Worm (Caenorhabditis elegans) whole organism, L2 larva: ENCODE measurements around the gene rgs-10.

ENCODE experiments used
- ZK546.5 ChIP-seq: sonication (generic microtip); optimal IDR thresholded peaks from 2 replicates; lab custom pipeline; 2017; ENCODE audit warnings: missing biosample characterization, missing genetic modification characterization
- ceh-16 ChIP-seq: fragments of 150-350 bp; optimal IDR thresholded peaks from 2 replicates; lab custom pipeline; 2014; ENCODE audit warnings: missing biosample characterization, missing genetic modification characterization
- lin-11 ChIP-seq: fragments of 150-350 bp; sonication (generic microtip); optimal IDR thresholded peaks from 2 replicates; lab custom pipeline; 2014; ENCODE audit warnings: missing biosample characterization, missing genetic modification characterization, inconsistent platforms, mixed read lengths
- lsy-2 ChIP-seq, 2 experiments: fragments of 150-350 bp in 1 of 2; sonication (generic microtip) in 1 of 2; optimal IDR thresholded peaks; 2 replicates each; lab custom pipeline; 2014 to 2017; ENCODE audit warnings: missing biosample characterization in 2 of 2, missing genetic modification characterization in 2 of 2
- nhr-237 ChIP-seq: fragments of 150-350 bp; optimal IDR thresholded peaks from 2 replicates; lab custom pipeline; 2014; ENCODE audit warnings: missing biosample characterization, missing genetic modification characterization
- nhr-77 ChIP-seq: fragments of 150-350 bp; optimal IDR thresholded peaks from 2 replicates; lab custom pipeline; 2014; ENCODE audit warnings: missing biosample characterization, missing genetic modification characterization
- skn-1 ChIP-seq: sonication (generic microtip); optimal IDR thresholded peaks from 2 replicates; lab custom pipeline; 2017; ENCODE audit warnings: missing biosample characterization, missing genetic modification characterization

ce11 chrX:14946217-14946463, 16.4 kb upstream of the rgs-10 start, which contains the start of gene mrp-5:
- no peak for TF ChIP-seq ZK546.5 (tag; lab: Kevin White, UChicago)
- no peak for TF ChIP-seq nhr-237 (tag; lab: Kevin White, UChicago)
- no peak for TF ChIP-seq skn-1
- no peak for TF ChIP-seq lin-11
- no peak for TF ChIP-seq ceh-16 (tag; lab: Kevin White, UChicago)
- no peak for TF ChIP-seq nhr-77 (tag; lab: Kevin White, UChicago)
- TF ChIP-seq lsy-2 (tag; optimal IDR thresholded peaks at IDR 0.05; lab: Kevin White, UChicago) = no peak
